Worm (Caenorhabditis elegans) whole organism, late embryonic: Measurements from ENCODE around the gene Y47D7A.19.

Source experiments
- C08G9.2 ChIP-seq: sonication (generic microtip); optimal IDR thresholded peaks from 2 replicates; lab custom pipeline; 2016; ENCODE audit warnings: mild to moderate bottlenecking, missing genetic modification characterization, moderate library complexity, missing compliant biosample characterization
- ceh-19 ChIP-seq: fragments of 200-800 bp; sonication (Bioruptor generic); optimal IDR thresholded peaks from 2 replicates; lab custom pipeline; 2018; ENCODE audit warnings: mild to moderate bottlenecking, missing genetic modification characterization, missing compliant biosample characterization
- ceh-2 ChIP-seq: sonication (generic microtip); optimal IDR thresholded peaks from 2 replicates; lab custom pipeline; 2016; ENCODE audit warnings: missing genotype, missing genetic modification characterization, missing compliant biosample characterization
- ets-4 ChIP-seq: sonication (generic microtip); optimal IDR thresholded peaks from 2 replicates; lab custom pipeline; 2016; ENCODE audit warnings: missing genetic modification characterization, missing compliant biosample characterization
- fax-1 ChIP-seq: sonication (generic microtip); optimal IDR thresholded peaks from 2 replicates; lab custom pipeline; 2016; ENCODE audit warnings: missing genotype, missing genetic modification characterization, missing compliant biosample characterization
- fkh-10 ChIP-seq: fragments of 150-350 bp; optimal IDR thresholded peaks from 2 replicates; lab custom pipeline; 2014; ENCODE audit warnings: missing biosample characterization, missing genetic modification reagents, missing genetic modification characterization
- lin-11 ChIP-seq: fragments of 200-800 bp; sonication (Bioruptor generic); optimal IDR thresholded peaks from 2 replicates; lab custom pipeline; 2018; ENCODE audit warnings: mild to moderate bottlenecking, missing genetic modification characterization, missing compliant biosample characterization
- pha-2 ChIP-seq: sonication (generic microtip); optimal IDR thresholded peaks from 2 replicates; lab custom pipeline; 2017; ENCODE audit warnings: mild to moderate bottlenecking, missing genetic modification characterization, missing compliant biosample characterization
- pha-4 ChIP-seq: fragments of 150-350 bp; optimal IDR thresholded peaks from 2 replicates; lab custom pipeline; 2018; ENCODE audit warnings: missing biosample characterization, missing genetic modification reagents, missing genetic modification characterization
- sdc-2 ChIP-seq: sonication (generic microtip); optimal IDR thresholded peaks from 2 replicates; lab custom pipeline; 2016; ENCODE audit warnings: missing genotype, missing genetic modification characterization, missing compliant biosample characterization
- sox-4 ChIP-seq: sonication (generic microtip); optimal IDR thresholded peaks from 2 replicates; lab custom pipeline; 2017; ENCODE audit warnings: mild to moderate bottlenecking, missing genetic modification characterization, inconsistent platforms, missing compliant biosample characterization
- ztf-16 ChIP-seq: sonication (generic microtip); optimal IDR thresholded peaks from 2 replicates; lab custom pipeline; 2017; ENCODE audit warnings: missing genetic modification characterization, missing compliant biosample characterization

ce11 chrV:4422127-4422526 is 2.0 kb upstream of the Y47D7A.19 start, which contains the start of gene skr-7:
- TF ChIP-seq C08G9.2 (no peak), ceh-2 (tag; lab: Kevin White, UChicago) (no peak), lin-11 (tag; lab: Kevin White, UChicago) (no peak), ets-4 (tag; lab: Kevin White, UChicago) (no peak), sox-4 (tag; lab: Kevin White, UChicago) (no peak), ztf-16 (tag; lab: Kevin White, UChicago) (no peak), ceh-19 (GFP tag; lab: Kevin White, UChicago) (no peak), fax-1 (no peak), pha-4 (tag; lab: Kevin White, UChicago) (no peak), fkh-10 (no peak), pha-2 (tag; lab: Kevin White, UChicago) (no peak), sdc-2 (no peak)
